Worm (Caenorhabditis elegans): ENCODE results near the gene pigw-1.

DNA sequence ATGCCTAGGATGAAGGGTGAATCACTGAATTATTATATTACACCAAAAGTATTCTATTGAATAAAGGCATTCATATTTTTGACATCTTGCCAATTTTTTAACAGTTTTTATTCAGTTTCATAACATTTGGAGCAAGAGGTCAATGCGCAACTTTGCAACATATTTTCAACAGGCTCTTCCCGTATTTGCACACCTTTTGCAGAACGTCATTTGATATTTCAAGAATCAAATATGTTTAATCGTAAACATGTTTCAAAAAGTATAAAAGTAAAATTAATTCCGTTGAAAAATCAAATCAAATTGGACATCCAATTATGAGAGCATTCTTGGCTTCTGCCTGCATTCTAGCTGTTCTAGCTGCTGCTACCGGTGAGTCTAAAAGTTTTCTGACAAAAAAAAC lies 17.0 kb downstream of the pigw-1 start, which contains the start of gene Y110A2AL.2:
- TF ChIP-seq flt-1 (GFP tag; IDR thresholded peaks at IDR 0.05) (no peak), cog-1 (tag; optimal IDR thresholded peaks at IDR 0.05) (no peak)

Data from whole organism, midembryonic.